Fruit fly (Drosophila melanogaster): ENCODE data around the gene CG6565.

Gene CG6565

dm6 chr2L:13370762-13371161 is 3.1 kb upstream of the CG6565 start, which contains the start of gene ND-B22 (continued):
- TF ChIP-seq oc (tag; optimal IDR thresholded peaks at IDR 0.05) (no peak), Hmr (GFP tag; optimal IDR thresholded peaks at IDR 0.05) (peak; percentile 38), klu (GFP tag; IDR thresholded peaks at IDR 0.05) (no peak), CG13775 (GFP tag; optimal IDR thresholded peaks at IDR 0.05) (no peak), NfI (GFP tag; optimal IDR thresholded peaks at IDR 0.05) (peak; percentile 68), Oli (tag; optimal IDR thresholded peaks at IDR 0.05) (no peak), fd96Cb (tag; optimal IDR thresholded peaks at IDR 0.05) (no peak), da (GFP tag; optimal IDR thresholded peaks at IDR 0.05) (no peak), CG17186 (GFP tag; optimal IDR thresholded peaks at IDR 0.05) (no peak), zen2 (GFP tag; IDR thresholded peaks at IDR 0.05; ENCODE audit: partially characterized antibody) (no peak), gcm2 (GFP tag; optimal IDR thresholded peaks at IDR 0.05) (no peak), CG13424 (tag; optimal IDR thresholded peaks at IDR 0.05) (no peak), wek (GFP tag; optimal IDR thresholded peaks at IDR 0.05) (no peak), gem (tag; optimal IDR thresholded peaks at IDR 0.05) (peak; percentile 43), ssp (GFP tag; IDR thresholded peaks at IDR 0.05) (no peak), Meics (GFP tag; optimal IDR thresholded peaks at IDR 0.05) (peak; percentile 36), CG16813 (GFP tag; IDR thresholded peaks at IDR 0.05; ENCODE audit: partially characterized antibody) (peak; percentile 21; the same call in 1 of the 3 replicates), Hr3 (GFP tag; optimal IDR thresholded peaks at IDR 0.05) (peak; percentile 3), CG5953 (GFP tag; IDR thresholded peaks at IDR 0.05) (no peak), CG14441 (GFP tag; IDR thresholded peaks at IDR 0.05) (no peak), lbe (GFP tag; optimal IDR thresholded peaks at IDR 0.05) (peak; percentile 56), CG14667 (GFP tag; IDR thresholded peaks at IDR 0.05) (no peak), emc (GFP tag; optimal IDR thresholded peaks at IDR 0.05) (no peak), Asciz (GFP tag; optimal IDR thresholded peaks at IDR 0.05) (no peak), CG1024 (GFP tag; IDR thresholded peaks at IDR 0.05) (no peak), Atf3 (GFP tag; optimal IDR thresholded peaks at IDR 0.05) (no peak), CG32767 (GFP tag; IDR thresholded peaks at IDR 0.05) (no peak), kay (GFP tag; optimal IDR thresholded peaks at IDR 0.05) (no peak), tap (tag; optimal IDR thresholded peaks at IDR 0.05) (peak; percentile 16), ems (GFP tag; optimal IDR thresholded peaks at IDR 0.05) (peak; percentile 26), tx (GFP tag; optimal IDR thresholded peaks at IDR 0.05) (no peak), Scr (GFP tag; IDR thresholded peaks at IDR 0.05; ENCODE audit: partially characterized antibody) (0 out of 2 replicates have a peak, but pooled peaks have one; percentile 25), bigmax (GFP tag; optimal IDR thresholded peaks at IDR 0.05) (no peak), twi (tag; optimal IDR thresholded peaks at IDR 0.05) (peak; percentile 12), Tbp (GFP tag; optimal IDR thresholded peaks at IDR 0.05) (no peak), CG12391 (tag; optimal IDR thresholded peaks at IDR 0.05) (peak; percentile 18), psq (GFP tag; optimal IDR thresholded peaks at IDR 0.05) (no peak), Fer3 (tag; optimal IDR thresholded peaks at IDR 0.05) (peak; percentile 31), Lhr (GFP tag; optimal IDR thresholded peaks at IDR 0.05) (peak; percentile 34), CG4820 (GFP tag; optimal IDR thresholded peaks at IDR 0.05) (peak; percentile 39), tin (GFP tag; optimal IDR thresholded peaks at IDR 0.05) (peak; percentile 46), Med (GFP tag) (peak; percentile 88), CG1647 (GFP tag; optimal IDR thresholded peaks at IDR 0.05) (peak; percentile 54), hkb (optimal IDR thresholded peaks at IDR 0.05) (no peak), hkb (GFP tag; IDR thresholded peaks at IDR 0.05) (peak; percentile 34; the same call in 1 of the 2 replicates), dimm (GFP tag; IDR thresholded peaks at IDR 0.05) (no peak), CG7839 (tag; optimal IDR thresholded peaks at IDR 0.05) (peak; percentile 41), Gsc (GFP tag; IDR thresholded peaks at IDR 0.05) (no peak), CG10979 (tag; optimal IDR thresholded peaks at IDR 0.05) (peak; percentile 22), tup (GFP tag; optimal IDR thresholded peaks at IDR 0.05) (peak; percentile 5), unc-4 (GFP tag; IDR thresholded peaks at IDR 0.05; ENCODE audit: partially characterized antibody) (no peak)
